Fruit fly (Drosophila melanogaster): ENCODE results near the gene CG31446.

- TF ChIP-seq CTCF (optimal IDR thresholded peaks at IDR 0.05) = no peak
- no peak for TF ChIP-seq CG8478 (optimal IDR thresholded peaks at IDR 0.05)
Observed at dm6 chr3R:15696461-15697044, 3.7 kb downstream of the CG31446 start.
